Fruit fly (Drosophila melanogaster) whole organism, embryonic: ENCODE measurements around the gene Ask1.

Experiments used
- Atf3 ChIP-seq: fragments of 200-800 bp; sonication (Bioruptor generic); optimal IDR thresholded peaks from 3 replicates; lab custom pipeline; 2016; ENCODE audit warnings: missing biosample characterization, missing genetic modification characterization
- B-H1 ChIP-seq: fragments of 200-800 bp; sonication (Bioruptor generic); IDR thresholded peaks from 3 replicates; pipeline ENCODE4 v1.3.6; 2022; ENCODE audit warnings: missing biosample characterization, missing genetic modification characterization
- CG10366 ChIP-seq: fragments of 200-800 bp; sonication (Bioruptor generic); IDR thresholded peaks from 2 replicates; pipeline ENCODE4 v1.3.6; 2022; ENCODE audit warnings: missing biosample characterization, missing genetic modification characterization
- CG10654 ChIP-seq: fragments of 200-800 bp; sonication (Bioruptor generic); optimal IDR thresholded peaks from 2 replicates; lab custom pipeline; 2016; ENCODE audit warnings: missing biosample characterization, missing genetic modification characterization
- CG11695 ChIP-seq: fragments of 200-800 bp; sonication (Bioruptor generic); IDR thresholded peaks from 3 replicates; pipeline ENCODE4 v1.3.6; 2022; ENCODE audit warnings: missing biosample characterization, missing genetic modification characterization
- CG12071 ChIP-seq: fragments of 200-800 bp; sonication (Bioruptor generic); optimal IDR thresholded peaks from 3 replicates; lab custom pipeline; 2018; ENCODE audit warnings: missing biosample characterization, mild to moderate bottlenecking, missing genetic modification characterization
- CG16779 ChIP-seq: fragments of 200-800 bp; sonication (Bioruptor generic); IDR thresholded peaks from 2 replicates; pipeline ENCODE4 v1.3.6; 2022; ENCODE audit warnings: missing biosample characterization, missing genetic modification characterization
- CG16815 ChIP-seq: fragments of 200-800 bp; sonication (Bioruptor generic); optimal IDR thresholded peaks from 3 replicates; lab custom pipeline; 2017; ENCODE audit warnings: missing biosample characterization, mild to moderate bottlenecking, missing genetic modification characterization
- CG17186 ChIP-seq: fragments of 200-800 bp; sonication (Bioruptor generic); optimal IDR thresholded peaks from 3 replicates; lab custom pipeline; 2017; ENCODE audit warnings: missing biosample characterization, missing genetic modification reagents, missing genetic modification characterization
- CG18011 ChIP-seq: fragments of 200-800 bp; sonication (Bioruptor generic); optimal IDR thresholded peaks from 2 replicates; lab custom pipeline; 2017; ENCODE audit warnings: missing biosample characterization, missing genetic modification characterization, mild to moderate bottlenecking, moderate library complexity, missing genotype
- CG2120 ChIP-seq: fragments of 200-800 bp; sonication (Bioruptor generic); optimal IDR thresholded peaks from 3 replicates; lab custom pipeline; 2016; ENCODE audit warnings: missing biosample characterization, missing genetic modification characterization
- CG30020 ChIP-seq: fragments of 200-800 bp; optimal IDR thresholded peaks from 2 replicates; lab custom pipeline; 2019; ENCODE audit warnings: missing biosample characterization, mild to moderate bottlenecking, missing genetic modification characterization, moderate library complexity
- CG31224 ChIP-seq: fragments of 200-800 bp; sonication (Bioruptor generic); IDR thresholded peaks from 2 replicates; pipeline ENCODE4 v1.3.6; 2022; ENCODE audit warnings: missing biosample characterization, missing genetic modification characterization
- CG31441 ChIP-seq: fragments of 200-800 bp; sonication (Bioruptor generic); IDR thresholded peaks from 2 replicates; pipeline ENCODE4 v1.3.6; 2022; ENCODE audit warnings: missing biosample characterization, missing genetic modification characterization
- CG32772 ChIP-seq: fragments of 200-800 bp; sonication (Bioruptor generic); IDR thresholded peaks from 2 replicates; pipeline ENCODE4 v1.3.6; 2022; ENCODE audit warnings: missing biosample characterization, missing genetic modification characterization
- CG3847 ChIP-seq: fragments of 200-800 bp; sonication (Bioruptor generic); IDR thresholded peaks from 2 replicates; pipeline ENCODE4 v1.3.6; 2022; ENCODE audit warnings: missing biosample characterization, missing genetic modification characterization
- CG4360 ChIP-seq: fragments of 200-800 bp; sonication (Bioruptor generic); IDR thresholded peaks from 2 replicates; pipeline ENCODE4 v1.3.6; 2022; ENCODE audit warnings: missing biosample characterization, missing genetic modification characterization
- CG7556 ChIP-seq: fragments of 200-800 bp; sonication (Bioruptor generic); optimal IDR thresholded peaks from 2 replicates; lab custom pipeline; 2017; ENCODE audit warnings: missing biosample characterization, mild to moderate bottlenecking, missing genetic modification characterization
- CG8089 ChIP-seq: fragments of 200-800 bp; sonication (Bioruptor generic); optimal IDR thresholded peaks from 3 replicates; lab custom pipeline; 2016; ENCODE audit warnings: missing biosample characterization, missing genetic modification characterization
- CG8281 ChIP-seq: fragments of 200-800 bp; sonication (Bioruptor generic); optimal IDR thresholded peaks from 2 replicates; lab custom pipeline; 2018; ENCODE audit warnings: missing biosample characterization, mild to moderate bottlenecking, missing genetic modification characterization, moderate library complexity
- CG8290 ChIP-seq, 3 experiments: fragments of 200-800 bp; sonication (Bioruptor generic); optimal IDR thresholded peaks; 2 replicates each; lab custom pipeline; 2016 to 2019; ENCODE audit warnings: missing biosample characterization in 3 of 3, missing genetic modification characterization in 3 of 3, mild to moderate bottlenecking in 2 of 3, moderate library complexity in 1 of 3
- CG8924 ChIP-seq: fragments of 200-800 bp; optimal IDR thresholded peaks from 3 replicates; lab custom pipeline; 2019; ENCODE audit warnings: missing biosample characterization, mild to moderate bottlenecking, missing genetic modification characterization, moderate library complexity
- D19A ChIP-seq: fragments of 200-800 bp; optimal IDR thresholded peaks from 3 replicates; lab custom pipeline; 2019; ENCODE audit warnings: missing biosample characterization, mild to moderate bottlenecking, missing genetic modification characterization, moderate library complexity
- Dip2 ChIP-seq: fragments of 200-800 bp; sonication (Bioruptor generic); IDR thresholded peaks from 2 replicates; pipeline ENCODE4 v1.3.6; 2022; ENCODE audit warnings: missing biosample characterization, missing genetic modification characterization
- Dip3 ChIP-seq: fragments of 200-800 bp; sonication (Bioruptor generic); optimal IDR thresholded peaks from 3 replicates; lab custom pipeline; 2016; ENCODE audit warnings: missing biosample characterization, missing genetic modification characterization
- Dll ChIP-seq: fragments of 200-800 bp; sonication (Bioruptor generic); IDR thresholded peaks from 4 replicates; pipeline ENCODE4 v1.3.6; 2022; ENCODE audit warnings: missing biosample characterization, missing genetic modification characterization; ENCODE audit not compliant: partially characterized antibody
- Doc3 ChIP-seq: fragments of 200-800 bp; sonication (Bioruptor generic); IDR thresholded peaks from 3 replicates; pipeline ENCODE4 v1.3.6; 2022; ENCODE audit warnings: missing biosample characterization, missing genetic modification characterization; ENCODE audit not compliant: partially characterized antibody
- Hr3 ChIP-seq: fragments of 200-800 bp; sonication (Bioruptor generic); optimal IDR thresholded peaks from 3 replicates; lab custom pipeline; 2016; ENCODE audit warnings: missing biosample characterization, missing genetic modification characterization
- Hr39 ChIP-seq: fragments of >200 bp; optimal IDR thresholded peaks from 2 replicates; lab custom pipeline; 2017
- Jarid2 ChIP-seq: fragments of 200-800 bp; sonication (Bioruptor generic); optimal IDR thresholded peaks from 3 replicates; lab custom pipeline; 2017; ENCODE audit warnings: mild to moderate bottlenecking, missing biosample characterization, missing genetic modification reagents, missing genetic modification characterization
- Ravus ChIP-seq: fragments of 200-800 bp; sonication (Bioruptor generic); IDR thresholded peaks from 2 replicates; pipeline ENCODE4 v1.3.6; 2022; ENCODE audit warnings: missing biosample characterization, missing genetic modification characterization
- abd-A ChIP-seq: fragments of 200-800 bp; sonication (Bioruptor generic); optimal IDR thresholded peaks from 3 replicates; lab custom pipeline; 2019; ENCODE audit warnings: missing biosample characterization, mild to moderate bottlenecking, missing genetic modification characterization, moderate library complexity
- ac ChIP-seq: fragments of 200-800 bp; sonication (Bioruptor generic); optimal IDR thresholded peaks from 3 replicates; lab custom pipeline; 2017; ENCODE audit warnings: missing biosample characterization, mild to moderate bottlenecking, missing genetic modification characterization
- ara ChIP-seq: fragments of 200-800 bp; sonication (Bioruptor generic); IDR thresholded peaks from 2 replicates; pipeline ENCODE4 v1.3.6; 2022; ENCODE audit warnings: missing biosample characterization, missing genetic modification characterization
- ci ChIP-seq: fragments of 200-800 bp; sonication (Bioruptor generic); IDR thresholded peaks from 3 replicates; pipeline ENCODE4 v1.3.6; 2022; ENCODE audit warnings: missing biosample characterization, missing genetic modification characterization
- corto ChIP-seq: fragments of 200-800 bp; sonication (Bioruptor generic); optimal IDR thresholded peaks from 2 replicates; lab custom pipeline; 2016; ENCODE audit warnings: missing biosample characterization, mild to moderate bottlenecking, missing genetic modification characterization, moderate library complexity
- danr ChIP-seq: fragments of 200-800 bp; sonication (Bioruptor generic); IDR thresholded peaks from 2 replicates; pipeline ENCODE4 v1.3.6; 2022; ENCODE audit warnings: missing biosample characterization, missing genetic modification characterization
- exex ChIP-seq: fragments of 200-800 bp; sonication (Bioruptor generic); optimal IDR thresholded peaks from 4 replicates; lab custom pipeline; 2018; ENCODE audit warnings: missing biosample characterization, mild to moderate bottlenecking, missing genetic modification characterization, moderate library complexity
- ftz-f1 ChIP-seq: fragments of 200-800 bp; sonication (Bioruptor generic); optimal IDR thresholded peaks from 2 replicates; lab custom pipeline; 2016; ENCODE audit warnings: missing biosample characterization, missing genetic modification characterization
- hb ChIP-seq: fragments of 200-800 bp; sonication (Bioruptor generic); IDR thresholded peaks from 3 replicates; pipeline ENCODE4 v1.3.6; 2022; ENCODE audit warnings: missing biosample characterization, missing genetic modification characterization; ENCODE audit not compliant: partially characterized antibody
- ind ChIP-seq: fragments of 200-800 bp; sonication (Bioruptor generic); optimal IDR thresholded peaks from 3 replicates; lab custom pipeline; 2016; ENCODE audit warnings: missing biosample characterization, missing genetic modification characterization
- kah ChIP-seq: fragments of 200-800 bp; sonication (Bioruptor generic); optimal IDR thresholded peaks from 2 replicates; lab custom pipeline; 2018; ENCODE audit warnings: missing biosample characterization, mild to moderate bottlenecking, missing genetic modification characterization
- kni ChIP-seq: fragments of 200-800 bp; sonication (Bioruptor generic); optimal IDR thresholded peaks from 3 replicates; lab custom pipeline; 2017; ENCODE audit warnings: mild to moderate bottlenecking, missing biosample characterization, missing genetic modification reagents, missing genetic modification characterization
- nerfin-1 ChIP-seq: fragments of 200-800 bp; sonication (Bioruptor generic); optimal IDR thresholded peaks from 3 replicates; lab custom pipeline; 2019; ENCODE audit warnings: missing biosample characterization, mild to moderate bottlenecking, missing genetic modification characterization, moderate library complexity
- row ChIP-seq: fragments of 200-800 bp; sonication (Bioruptor generic); IDR thresholded peaks from 3 replicates; pipeline ENCODE4 v1.3.6; 2022; ENCODE audit warnings: missing biosample characterization, missing genetic modification characterization
- sens ChIP-seq: fragments of 200-800 bp; sonication (Bioruptor generic); peaks from one replicate; lab custom pipeline; 2016; ENCODE audit warnings: missing biosample characterization, missing genetic modification characterization
- stc ChIP-seq: fragments of 200-800 bp; sonication (Bioruptor generic); IDR thresholded peaks from 2 replicates; pipeline ENCODE4 v1.3.6; 2022; ENCODE audit warnings: missing biosample characterization, missing genetic modification characterization
- sug ChIP-seq: fragments of 200-800 bp; optimal IDR thresholded peaks from 2 replicates; lab custom pipeline; 2019; ENCODE audit warnings: missing biosample characterization, mild to moderate bottlenecking, missing genetic modification characterization, moderate library complexity
- tio ChIP-seq: fragments of 200-800 bp; sonication (Bioruptor generic); optimal IDR thresholded peaks from 2 replicates; lab custom pipeline; 2017; ENCODE audit warnings: missing biosample characterization, missing genetic modification characterization, inconsistent platforms

The Ask1 gene

dm6 chr3R:19863979-19864775 lies 15.3 kb upstream of the Ask1 start, which contains the start of the genes CG4572 and CG4686 (continued):
- TF ChIP-seq CG16815 (peak; percentile 54), CG8924 (peak; percentile 70), ara (GFP tag; lab: Robert Waterston, UW) (0 out of 2 replicates have a peak, but pooled peaks have one; percentile 46), exex (tag; lab: Kevin White, UChicago) (peak; percentile 51), CG16779 (GFP tag; lab: Robert Waterston, UW) (no peak), danr (peak; percentile 75), CG32772 (GFP tag; lab: Robert Waterston, UW) (peak; percentile 59), Hr39 (lab: Kevin White, UChicago) (no peak), Dll (peak; percentile 56; the same call in 1 of the 4 replicates), Atf3 (peak; percentile 55), CG12071 (peak; percentile 51), CG31224 (peak; percentile 69; the same call in 1 of the 2 replicates), sens (GFP tag; lab: Kevin White, UChicago) (peak; percentile 95), CG8290 (GFP tag; optimal IDR thresholded peaks at IDR 0.05; lab: Kevin White, UChicago) (peak; percentile 41), CG8290 (tag; optimal IDR thresholded peaks at IDR 0.05; lab: Kevin White, UChicago) (peak; percentile 21 to 67), stc (GFP tag; lab: Robert Waterston, UW) (no peak; the same call in none of the 2 replicates), hb (GFP tag; lab: Robert Waterston, UW) (no peak), CG18011 (GFP tag; lab: Kevin White, UChicago) (peak; percentile 64), CG2120 (GFP tag; lab: Kevin White, UChicago) (peak; percentile 91), Hr3 (GFP tag; lab: Kevin White, UChicago) (peak; percentile 72), CG31441 (GFP tag; lab: Robert Waterston, UW) (peak; percentile 92), Ravus (no peak), Dip2 (no peak), sug (tag; lab: Kevin White, UChicago) (peak; percentile 78), Dip3 (GFP tag; lab: Kevin White, UChicago) (peak; percentile 84), CG8089 (GFP tag; lab: Kevin White, UChicago) (peak; percentile 34), CG10366 (GFP tag; lab: Robert Waterston, UW) (peak; percentile 61), Jarid2 (GFP tag; lab: Kevin White, UChicago) (peak; percentile 37), B-H1 (peak; percentile 18; the same call in 2 of the 3 replicates), CG11695 (GFP tag; lab: Robert Waterston, UW) (peak; percentile 87; the same call in 2 of the 3 replicates), ftz-f1 (GFP tag; lab: Kevin White, UChicago) (no peak), Doc3 (GFP tag; lab: Robert Waterston, UW) (no peak), ac (no peak), ind (GFP tag; lab: Kevin White, UChicago) (peak; percentile 81), CG30020 (tag; lab: Kevin White, UChicago) (peak; percentile 68), kni (GFP tag; lab: Kevin White, UChicago) (peak; percentile 44), CG17186 (GFP tag; lab: Kevin White, UChicago) (peak; percentile 39), ci (GFP tag; lab: Robert Waterston, UW) (peak; percentile 27; the same call in 1 of the 3 replicates), row (GFP tag; lab: Robert Waterston, UW) (peak; percentile 89), abd-A (tag; lab: Kevin White, UChicago) (no peak), corto (GFP tag; lab: Kevin White, UChicago) (peak; percentile 76), CG10654 (GFP tag; lab: Kevin White, UChicago) (peak; percentile 75), CG3847 (GFP tag; lab: Robert Waterston, UW) (peak; percentile 74), CG8281 (tag; lab: Kevin White, UChicago) (peak; percentile 63), D19A (peak; percentile 62), CG4360 (no peak), tio (peak; percentile 72), CG7556 (GFP tag; lab: Kevin White, UChicago) (peak; percentile 70), nerfin-1 (tag; lab: Kevin White, UChicago) (peak; percentile 85), kah (peak; percentile 48)
